Fruit fly (Drosophila melanogaster) whole organism, embryonic: ENCODE measurements around the gene Mrtf.
A peak's percentile ranks its signal among the peaks of the same experiment; 100 is the strongest.

Experiments used
- Atf6 ChIP-seq: fragments of 200-800 bp; sonication (Bioruptor generic); IDR thresholded peaks from 2 replicates; pipeline ENCODE4 v1.3.6; 2022; ENCODE audit warnings: missing biosample characterization, missing genetic modification characterization
- CG10366 ChIP-seq: fragments of 200-800 bp; sonication (Bioruptor generic); IDR thresholded peaks from 2 replicates; pipeline ENCODE4 v1.3.6; 2022; ENCODE audit warnings: missing biosample characterization, missing genetic modification characterization
- CG10543 ChIP-seq: fragments of 200-800 bp; sonication (Bioruptor generic); optimal IDR thresholded peaks from 3 replicates; lab custom pipeline; 2017; ENCODE audit warnings: missing biosample characterization, mild to moderate bottlenecking, missing genetic modification characterization, moderate library complexity
- CG10565 ChIP-seq: fragments of 200-800 bp; sonication (Bioruptor generic); optimal IDR thresholded peaks from 3 replicates; lab custom pipeline; 2016; ENCODE audit warnings: missing biosample characterization, mild to moderate bottlenecking, missing genetic modification characterization
- CG13894 ChIP-seq: fragments of 200-800 bp; sonication (Bioruptor generic); optimal IDR thresholded peaks from 3 replicates; lab custom pipeline; 2018; ENCODE audit warnings: missing biosample characterization, mild to moderate bottlenecking, missing genetic modification characterization, moderate library complexity
- CG15479 ChIP-seq: fragments of 200-800 bp; sonication (Bioruptor generic); optimal IDR thresholded peaks from 3 replicates; lab custom pipeline; 2019; ENCODE audit warnings: missing biosample characterization, mild to moderate bottlenecking, missing genetic modification characterization, moderate library complexity
- CG15514 ChIP-seq: fragments of 200-800 bp; sonication (Bioruptor generic); optimal IDR thresholded peaks from 3 replicates; lab custom pipeline; 2017; ENCODE audit warnings: missing biosample characterization, missing genetic modification characterization, mild to moderate bottlenecking, moderate library complexity, missing genetic modification reagents
- CG16779 ChIP-seq: fragments of 200-800 bp; sonication (Bioruptor generic); IDR thresholded peaks from 2 replicates; pipeline ENCODE4 v1.3.6; 2022; ENCODE audit warnings: missing biosample characterization, missing genetic modification characterization
- CG17612 ChIP-seq: fragments of 200-800 bp; sonication (Bioruptor generic); IDR thresholded peaks from 2 replicates; pipeline ENCODE4 v1.3.6; 2022; ENCODE audit warnings: missing biosample characterization, missing genetic modification characterization
- CG1832 ChIP-seq: fragments of 200-800 bp; sonication (Bioruptor generic); optimal IDR thresholded peaks from 2 replicates; lab custom pipeline; 2017; ENCODE audit warnings: missing biosample characterization, mild to moderate bottlenecking, missing genetic modification characterization, inconsistent platforms
- CG8089 ChIP-seq: fragments of 200-800 bp; sonication (Bioruptor generic); optimal IDR thresholded peaks from 3 replicates; lab custom pipeline; 2016; ENCODE audit warnings: missing biosample characterization, missing genetic modification characterization
- CG8359 ChIP-seq: fragments of 200-800 bp; sonication (Bioruptor generic); optimal IDR thresholded peaks from 2 replicates; lab custom pipeline; 2017; ENCODE audit warnings: missing biosample characterization, mild to moderate bottlenecking, missing genetic modification characterization, borderline replicate concordance
- Deaf1 ChIP-seq: fragments of 200-800 bp; optimal IDR thresholded peaks from 3 replicates; lab custom pipeline; 2019; ENCODE audit warnings: missing biosample characterization, mild to moderate bottlenecking, missing genetic modification characterization, moderate library complexity
- H15 ChIP-seq: fragments of 200-800 bp; sonication (Bioruptor generic); IDR thresholded peaks from 3 replicates; pipeline ENCODE4 v1.3.6; 2022; ENCODE audit warnings: missing biosample characterization, missing genetic modification characterization
- Hmr ChIP-seq: fragments of 200-800 bp; sonication (Bioruptor generic); optimal IDR thresholded peaks from 3 replicates; lab custom pipeline; 2017; ENCODE audit warnings: mild to moderate bottlenecking, missing biosample characterization, missing genetic modification reagents, missing genetic modification characterization
- Hr3 ChIP-seq: fragments of 200-800 bp; sonication (Bioruptor generic); optimal IDR thresholded peaks from 3 replicates; lab custom pipeline; 2016; ENCODE audit warnings: missing biosample characterization, missing genetic modification characterization
- Hr39 ChIP-seq: fragments of >200 bp; optimal IDR thresholded peaks from 2 replicates; lab custom pipeline; 2017
- Jarid2 ChIP-seq: fragments of 200-800 bp; sonication (Bioruptor generic); optimal IDR thresholded peaks from 3 replicates; lab custom pipeline; 2017; ENCODE audit warnings: mild to moderate bottlenecking, missing biosample characterization, missing genetic modification reagents, missing genetic modification characterization
- Kr ChIP-seq: fragments of 200-800 bp; sonication (Bioruptor generic); optimal IDR thresholded peaks from 2 replicates; lab custom pipeline; 2017; ENCODE audit warnings: missing biosample characterization, mild to moderate bottlenecking, missing genetic modification characterization
- Med ChIP-seq: fragments of 200-800 bp; sonication (Bioruptor generic); peaks from one replicate; lab custom pipeline; 2016; ENCODE audit warnings: missing biosample characterization, missing genetic modification characterization, mild to moderate bottlenecking, inconsistent platforms, moderate library complexity
- Myb ChIP-seq: fragments of 200-800 bp; sonication (Bioruptor generic); optimal IDR thresholded peaks from 2 replicates; lab custom pipeline; 2016; ENCODE audit warnings: missing biosample characterization, missing genetic modification characterization
- Nf-YB ChIP-seq: fragments of 200-800 bp; sonication (Bioruptor generic); optimal IDR thresholded peaks from 3 replicates; lab custom pipeline; 2019; ENCODE audit warnings: missing biosample characterization, mild to moderate bottlenecking, missing genetic modification characterization, moderate library complexity
- Ptx1 ChIP-seq: fragments of 200-800 bp; sonication (Bioruptor generic); IDR thresholded peaks from 2 replicates; pipeline ENCODE4 v1.3.6; 2022; ENCODE audit warnings: missing biosample characterization, missing genetic modification characterization
- Rx ChIP-seq: fragments of 200-800 bp; sonication (Bioruptor generic); IDR thresholded peaks from 2 replicates; pipeline ENCODE4 v1.3.6; 2022; ENCODE audit warnings: missing biosample characterization, missing genetic modification characterization
- Sox100B ChIP-seq: fragments of 200-800 bp; sonication (Bioruptor generic); optimal IDR thresholded peaks from 3 replicates; lab custom pipeline; 2018; ENCODE audit warnings: missing biosample characterization, mild to moderate bottlenecking, missing genetic modification characterization
- Ssrp ChIP-seq: fragments of 200-800 bp; sonication (Bioruptor generic); optimal IDR thresholded peaks from 2 replicates; lab custom pipeline; 2018; ENCODE audit warnings: missing biosample characterization, mild to moderate bottlenecking, missing genetic modification characterization, moderate library complexity
- Trl ChIP-seq, 3 experiments: fragments of >200 bp in 2 of 3; fragments of 200-800 bp in 1 of 3; sonication (Bioruptor generic) in 1 of 3; optimal IDR thresholded peaks; 2 replicates in 1 of 3; 3 replicates in 2 of 3; lab custom pipeline; 2016 to 2017; ENCODE audit warnings: missing biosample characterization in 1 of 3, missing genetic modification characterization in 1 of 3
- Usf ChIP-seq: fragments of 200-800 bp; sonication (Bioruptor generic); optimal IDR thresholded peaks from 2 replicates; lab custom pipeline; 2017; ENCODE audit warnings: missing genotype, missing biosample characterization, missing genetic modification characterization
- abd-A ChIP-seq: fragments of 200-800 bp; sonication (Bioruptor generic); optimal IDR thresholded peaks from 3 replicates; lab custom pipeline; 2019; ENCODE audit warnings: missing biosample characterization, mild to moderate bottlenecking, missing genetic modification characterization, moderate library complexity
- amos ChIP-seq: fragments of 200-800 bp; sonication (Bioruptor generic); IDR thresholded peaks from 2 replicates; pipeline ENCODE4 v1.3.6; 2022; ENCODE audit warnings: missing biosample characterization, missing genetic modification characterization; ENCODE audit not compliant: partially characterized antibody
- chinmo ChIP-seq: fragments of 200-800 bp; sonication (Bioruptor generic); IDR thresholded peaks from 4 replicates; pipeline ENCODE4 v1.3.6; 2022; ENCODE audit warnings: missing biosample characterization, missing genetic modification characterization; ENCODE audit not compliant: partially characterized antibody
- crol ChIP-seq: fragments of 200-800 bp; sonication (Bioruptor generic); IDR thresholded peaks from 2 replicates; pipeline ENCODE4 v1.3.6; 2022; ENCODE audit warnings: missing biosample characterization, missing genetic modification characterization
- ewg ChIP-seq: fragments of 200-800 bp; sonication (Bioruptor generic); optimal IDR thresholded peaks from 3 replicates; lab custom pipeline; 2017; ENCODE audit warnings: mild to moderate bottlenecking, missing biosample characterization, missing genetic modification reagents, missing genetic modification characterization
- gcm2 ChIP-seq: fragments of 200-800 bp; sonication (Bioruptor generic); optimal IDR thresholded peaks from 2 replicates; lab custom pipeline; 2016; ENCODE audit warnings: missing biosample characterization, missing genetic modification characterization
- h ChIP-seq: fragments of >200 bp; optimal IDR thresholded peaks from 2 replicates; lab custom pipeline; 2017
- her ChIP-seq: fragments of 200-800 bp; sonication (Bioruptor generic); optimal IDR thresholded peaks from 2 replicates; lab custom pipeline; 2016; ENCODE audit warnings: missing biosample characterization, missing genetic modification characterization
- inv ChIP-seq: fragments of 200-800 bp; sonication (Bioruptor generic); IDR thresholded peaks from 2 replicates; pipeline ENCODE4 v1.3.6; 2022; ENCODE audit warnings: missing biosample characterization, missing genetic modification characterization; ENCODE audit not compliant: partially characterized antibody
- kay ChIP-seq: fragments of 200-800 bp; sonication (Bioruptor generic); optimal IDR thresholded peaks from 2 replicates; lab custom pipeline; 2016; ENCODE audit warnings: missing biosample characterization, missing genetic modification characterization
- pita ChIP-seq: fragments of 200-800 bp; sonication (Bioruptor generic); optimal IDR thresholded peaks from 2 replicates; lab custom pipeline; 2017; ENCODE audit warnings: missing biosample characterization, mild to moderate bottlenecking, missing genetic modification characterization
- prd ChIP-seq, 3 experiments: fragments of >200 bp in 2 of 3; fragments of 200-800 bp in 1 of 3; sonication (Bioruptor generic) in 1 of 3; optimal IDR thresholded peaks in 2 of 3; IDR thresholded peaks in 1 of 3; 2 replicates in 2 of 3; 3 replicates in 1 of 3; pipeline versions ENCODE4 v1.3.6 to Lab custom; 2017 to 2022; ENCODE audit warnings: missing biosample characterization in 1 of 3, missing genetic modification characterization in 1 of 3
- scrt ChIP-seq: fragments of 200-800 bp; sonication (Bioruptor generic); optimal IDR thresholded peaks from 2 replicates; lab custom pipeline; 2018; ENCODE audit warnings: missing biosample characterization, mild to moderate bottlenecking, missing genetic modification characterization, moderate library complexity
- sd ChIP-seq: fragments of 200-800 bp; sonication (Bioruptor generic); optimal IDR thresholded peaks from 3 replicates; lab custom pipeline; 2018; ENCODE audit warnings: missing biosample characterization, mild to moderate bottlenecking, missing genetic modification characterization, moderate library complexity
- wdn ChIP-seq: fragments of 200-800 bp; sonication (Bioruptor generic); IDR thresholded peaks from 2 replicates; pipeline ENCODE4 v1.3.6; 2022; ENCODE audit warnings: missing biosample characterization, missing genetic modification characterization
- z ChIP-seq: fragments of 200-800 bp; sonication (Bioruptor generic); IDR thresholded peaks from 3 replicates; pipeline ENCODE4 v1.3.6; 2022; ENCODE audit warnings: missing biosample characterization, missing genetic modification characterization
- zfh2 ChIP-seq: fragments of 200-800 bp; sonication (Bioruptor generic); optimal IDR thresholded peaks from 2 replicates; lab custom pipeline; 2016; ENCODE audit warnings: missing biosample characterization, missing genetic modification characterization

Gene Mrtf

dm6 chr3L:2727023-2727422, 39.3 kb downstream of the Mrtf start (continued):
- TF ChIP-seq Trl (optimal IDR thresholded peaks at IDR 0.05; lab: Kevin White, UChicago) (no peak), Trl (GFP tag; optimal IDR thresholded peaks at IDR 0.05; lab: Kevin White, UChicago) (no peak), CG10565 (no peak), CG8089 (no peak), Usf (no peak), Myb (GFP tag; lab: Kevin White, UChicago) (no peak), Sox100B (GFP tag; lab: Kevin White, UChicago) (no peak), zfh2 (GFP tag; lab: Kevin White, UChicago) (no peak), wdn (GFP tag; lab: Robert Waterston, UW) (0 out of 2 replicates have a peak, but pooled peaks have one; percentile 20), her (GFP tag; lab: Kevin White, UChicago) (no peak), inv (GFP tag; lab: Robert Waterston, UW) (no peak), Atf6 (GFP tag; lab: Robert Waterston, UW) (peak; percentile 72), Ssrp (tag; lab: Kevin White, UChicago) (peak; percentile 6), z (GFP tag; lab: Robert Waterston, UW) (no peak), H15 (GFP tag; lab: Robert Waterston, UW) (peak; percentile 60; the same call in 2 of the 3 replicates), prd (optimal IDR thresholded peaks at IDR 0.05; lab: Kevin White, UChicago) (no peak), prd (GFP tag; IDR thresholded peaks at IDR 0.05; lab: Robert Waterston, UW) (peak; percentile 80), Rx (GFP tag; lab: Robert Waterston, UW) (peak; percentile 42; the same call in 1 of the 2 replicates), kay (no peak), gcm2 (GFP tag; lab: Kevin White, UChicago) (no peak), h (no peak), Nf-YB (GFP tag; lab: Kevin White, UChicago) (no peak), CG15514 (GFP tag; lab: Kevin White, UChicago) (no peak), CG17612 (GFP tag; lab: Robert Waterston, UW) (no peak; the same call in 1 of the 2 replicates)

dm6 chr3L:2712598-2713216, 53.6 kb downstream of the Mrtf start:
- TF ChIP-seq Deaf1 (tag; lab: Kevin White, UChicago) (peak; percentile 94), Kr (GFP tag; lab: Kevin White, UChicago) (no peak), Hr39 (lab: Kevin White, UChicago) (peak; percentile 64), CG10366 (GFP tag; lab: Robert Waterston, UW) (no peak), abd-A (tag; lab: Kevin White, UChicago) (peak; percentile 55), crol (GFP tag; lab: Robert Waterston, UW) (peak; percentile 57), CG15479 (no peak), chinmo (GFP tag; lab: Robert Waterston, UW) (peak; percentile 64; the same call in 2 of the 4 replicates), sd (tag; lab: Kevin White, UChicago) (no peak), scrt (GFP tag; lab: Kevin White, UChicago) (peak; percentile 100), Trl (optimal IDR thresholded peaks at IDR 0.05; lab: Kevin White, UChicago) (peak; percentile 48 to 62), Trl (GFP tag; optimal IDR thresholded peaks at IDR 0.05; lab: Kevin White, UChicago) (no peak)

dm6 chr3L:2711462-2712040, 54.8 kb downstream of the Mrtf start, which contains the start of gene Fife:
Gene Fife (minus strand): TSS chr3L:2711690.
- TF ChIP-seq CG8359 (GFP tag; lab: Kevin White, UChicago) (no peak), CG16779 (GFP tag; lab: Robert Waterston, UW) (peak; percentile 85), Med (GFP tag; lab: Kevin White, UChicago) (peak; percentile 66), Hr3 (GFP tag; lab: Kevin White, UChicago) (no peak), amos (GFP tag; lab: Robert Waterston, UW) (0 out of 2 replicates have a peak, but pooled peaks have one; percentile 4), Hmr (peak; percentile 4), abd-A (tag; lab: Kevin White, UChicago) (peak; percentile 82), Jarid2 (peak; percentile 26), Deaf1 (tag; lab: Kevin White, UChicago) (peak; percentile 95), pita (GFP tag; lab: Kevin White, UChicago) (no peak), CG1832 (GFP tag; lab: Kevin White, UChicago) (peak; percentile 49), Ptx1 (GFP tag; lab: Robert Waterston, UW) (no peak), CG10543 (GFP tag; lab: Kevin White, UChicago) (peak; percentile 33), ewg (peak; percentile 13), crol (GFP tag; lab: Robert Waterston, UW) (peak; percentile 34; the same call in 1 of the 2 replicates), CG13894 (tag; lab: Kevin White, UChicago) (peak; percentile 50)
